Fruit fly (Drosophila melanogaster) whole organism, embryonic: ENCODE data around the gene RpS28a.

Source experiments
- BtbVII ChIP-seq: fragments of 200-800 bp; sonication (Bioruptor generic); optimal IDR thresholded peaks from 3 replicates; lab custom pipeline; 2017; ENCODE audit warnings: missing biosample characterization, mild to moderate bottlenecking, missing genetic modification characterization
- CG10543 ChIP-seq: fragments of 200-800 bp; sonication (Bioruptor generic); optimal IDR thresholded peaks from 3 replicates; lab custom pipeline; 2017; ENCODE audit warnings: missing biosample characterization, mild to moderate bottlenecking, missing genetic modification characterization, moderate library complexity
- CG12769 ChIP-seq: fragments of 200-800 bp; sonication (Bioruptor generic); optimal IDR thresholded peaks from 2 replicates; lab custom pipeline; 2019; ENCODE audit warnings: missing biosample characterization, mild to moderate bottlenecking, missing genetic modification characterization, moderate library complexity
- CG13296 ChIP-seq: fragments of 200-800 bp; sonication (Bioruptor generic); optimal IDR thresholded peaks from 3 replicates; lab custom pipeline; 2018; ENCODE audit warnings: missing biosample characterization, mild to moderate bottlenecking, missing genetic modification characterization
- CG13894 ChIP-seq: fragments of 200-800 bp; sonication (Bioruptor generic); optimal IDR thresholded peaks from 3 replicates; lab custom pipeline; 2018; ENCODE audit warnings: missing biosample characterization, mild to moderate bottlenecking, missing genetic modification characterization, moderate library complexity
- CG15269 ChIP-seq: fragments of 200-800 bp; sonication (Bioruptor generic); optimal IDR thresholded peaks from 2 replicates; lab custom pipeline; 2018; ENCODE audit warnings: missing biosample characterization, mild to moderate bottlenecking, missing genetic modification characterization, moderate library complexity
- CG15514 ChIP-seq: fragments of 200-800 bp; sonication (Bioruptor generic); optimal IDR thresholded peaks from 3 replicates; lab custom pipeline; 2017; ENCODE audit warnings: missing biosample characterization, missing genetic modification characterization, mild to moderate bottlenecking, moderate library complexity, missing genetic modification reagents
- CG16779 ChIP-seq: fragments of 200-800 bp; sonication (Bioruptor generic); IDR thresholded peaks from 2 replicates; pipeline ENCODE4 v1.3.6; 2022; ENCODE audit warnings: missing biosample characterization, missing genetic modification characterization
- CG30020 ChIP-seq: fragments of 200-800 bp; optimal IDR thresholded peaks from 2 replicates; lab custom pipeline; 2019; ENCODE audit warnings: missing biosample characterization, mild to moderate bottlenecking, missing genetic modification characterization, moderate library complexity
- CG31388 ChIP-seq: fragments of 200-800 bp; sonication (Bioruptor generic); optimal IDR thresholded peaks from 2 replicates; lab custom pipeline; 2016; ENCODE audit warnings: missing biosample characterization, missing genetic modification characterization
- CG34224 ChIP-seq: fragments of 200-800 bp; sonication (Bioruptor generic); IDR thresholded peaks from 3 replicates; pipeline ENCODE4 v1.3.6; 2022; ENCODE audit warnings: missing biosample characterization, missing genetic modification characterization; ENCODE audit not compliant: partially characterized antibody
- CG34376 ChIP-seq: fragments of 200-800 bp; sonication (Bioruptor generic); optimal IDR thresholded peaks from 2 replicates; lab custom pipeline; 2018; ENCODE audit warnings: missing biosample characterization, mild to moderate bottlenecking, missing genetic modification characterization
- CG4707 ChIP-seq: fragments of 200-800 bp; sonication (Bioruptor generic); optimal IDR thresholded peaks from 2 replicates; lab custom pipeline; 2018; ENCODE audit warnings: missing biosample characterization, mild to moderate bottlenecking, missing genetic modification characterization, moderate library complexity
- CG6813 ChIP-seq: fragments of 200-800 bp; sonication (Bioruptor generic); optimal IDR thresholded peaks from 2 replicates; lab custom pipeline; 2017; ENCODE audit warnings: missing biosample characterization, missing genetic modification characterization, mild to moderate bottlenecking, moderate library complexity, missing genetic modification reagents
- CG8359 ChIP-seq: fragments of 200-800 bp; sonication (Bioruptor generic); optimal IDR thresholded peaks from 2 replicates; lab custom pipeline; 2017; ENCODE audit warnings: missing biosample characterization, mild to moderate bottlenecking, missing genetic modification characterization, borderline replicate concordance
- Doc2 ChIP-seq: fragments of 200-800 bp; sonication (Bioruptor generic); IDR thresholded peaks from 2 replicates; pipeline ENCODE4 v1.3.6; 2022; ENCODE audit warnings: missing biosample characterization, missing genetic modification characterization
- Hand ChIP-seq: fragments of 200-800 bp; sonication (Bioruptor generic); optimal IDR thresholded peaks from 2 replicates; lab custom pipeline; 2017; ENCODE audit warnings: mild to moderate bottlenecking, missing biosample characterization, missing genetic modification reagents, missing genetic modification characterization
- Jarid2 ChIP-seq: fragments of 200-800 bp; sonication (Bioruptor generic); optimal IDR thresholded peaks from 3 replicates; lab custom pipeline; 2017; ENCODE audit warnings: mild to moderate bottlenecking, missing biosample characterization, missing genetic modification reagents, missing genetic modification characterization
- Rfx ChIP-seq: fragments of 200-800 bp; sonication (Bioruptor generic); IDR thresholded peaks from 2 replicates; pipeline ENCODE4 v1.3.6; 2022; ENCODE audit warnings: missing biosample characterization, missing genetic modification characterization
- Sox102F ChIP-seq: fragments of 200-800 bp; sonication (Bioruptor generic); optimal IDR thresholded peaks from 2 replicates; lab custom pipeline; 2018; ENCODE audit warnings: missing biosample characterization, mild to moderate bottlenecking, missing genetic modification characterization, moderate library complexity
- ab ChIP-seq: fragments of 200-800 bp; sonication (Bioruptor generic); optimal IDR thresholded peaks from 2 replicates; lab custom pipeline; 2016; ENCODE audit warnings: missing biosample characterization, missing genetic modification characterization
- abd-A ChIP-seq: fragments of 200-800 bp; sonication (Bioruptor generic); optimal IDR thresholded peaks from 3 replicates; lab custom pipeline; 2019; ENCODE audit warnings: missing biosample characterization, mild to moderate bottlenecking, missing genetic modification characterization, moderate library complexity
- ap ChIP-seq: fragments of 200-800 bp; sonication (Bioruptor generic); IDR thresholded peaks from 2 replicates; pipeline ENCODE4 v1.3.6; 2022; ENCODE audit warnings: missing biosample characterization, missing genetic modification characterization
- bowl ChIP-seq: fragments of 200-800 bp; sonication (Bioruptor generic); IDR thresholded peaks from 2 replicates; pipeline ENCODE4 v1.3.6; 2022; ENCODE audit warnings: missing biosample characterization, missing genetic modification characterization
- chinmo ChIP-seq: fragments of 200-800 bp; sonication (Bioruptor generic); IDR thresholded peaks from 4 replicates; pipeline ENCODE4 v1.3.6; 2022; ENCODE audit warnings: missing biosample characterization, missing genetic modification characterization; ENCODE audit not compliant: partially characterized antibody
- dm ChIP-seq: fragments of 200-800 bp; sonication (Bioruptor generic); optimal IDR thresholded peaks from 3 replicates; lab custom pipeline; 2016; ENCODE audit warnings: missing biosample characterization, missing genetic modification characterization
- grn ChIP-seq: fragments of 200-800 bp; sonication (Bioruptor generic); optimal IDR thresholded peaks from 3 replicates; lab custom pipeline; 2017; ENCODE audit warnings: missing biosample characterization, missing genetic modification characterization
- gsb-n ChIP-seq: fragments of 200-800 bp; sonication (Bioruptor generic); optimal IDR thresholded peaks from 3 replicates; lab custom pipeline; 2018; ENCODE audit warnings: missing biosample characterization, mild to moderate bottlenecking, missing genetic modification characterization
- hkb ChIP-seq, 2 experiments: fragments of 200-800 bp in 1 of 2; fragments of >200 bp in 1 of 2; sonication (Bioruptor generic) in 1 of 2; IDR thresholded peaks in 1 of 2; optimal IDR thresholded peaks in 1 of 2; 2 replicates each; pipeline versions ENCODE4 v1.3.6 to Lab custom; 2017 to 2022; ENCODE audit warnings: missing biosample characterization in 1 of 2, missing genetic modification characterization in 1 of 2
- nau ChIP-seq: fragments of 200-800 bp; sonication (Bioruptor generic); optimal IDR thresholded peaks from 3 replicates; lab custom pipeline; 2017; ENCODE audit warnings: missing biosample characterization, mild to moderate bottlenecking, missing genetic modification characterization, missing genetic modification reagents
- oc ChIP-seq: fragments of 200-800 bp; sonication (Bioruptor generic); optimal IDR thresholded peaks from 2 replicates; lab custom pipeline; 2018; ENCODE audit warnings: missing biosample characterization, mild to moderate bottlenecking, missing genetic modification characterization, moderate library complexity
- peb ChIP-seq: fragments of 200-800 bp; sonication (Bioruptor generic); IDR thresholded peaks from 2 replicates; pipeline ENCODE4 v1.3.6; 2022; ENCODE audit warnings: missing biosample characterization, missing genetic modification characterization
- pros ChIP-seq: fragments of 200-800 bp; sonication (Bioruptor generic); optimal IDR thresholded peaks from 3 replicates; lab custom pipeline; 2019; ENCODE audit warnings: missing biosample characterization, mild to moderate bottlenecking, missing genetic modification characterization, moderate library complexity
- sd ChIP-seq: fragments of 200-800 bp; sonication (Bioruptor generic); optimal IDR thresholded peaks from 3 replicates; lab custom pipeline; 2018; ENCODE audit warnings: missing biosample characterization, mild to moderate bottlenecking, missing genetic modification characterization, moderate library complexity
- slbo ChIP-seq: fragments of 200-800 bp; sonication (Bioruptor generic); IDR thresholded peaks from 2 replicates; pipeline ENCODE4 v1.3.6; 2022; ENCODE audit warnings: missing biosample characterization, missing genetic modification characterization
- vvl ChIP-seq: fragments of 200-800 bp; sonication (Bioruptor generic); IDR thresholded peaks from 2 replicates; pipeline ENCODE4 v1.3.6; 2022; ENCODE audit warnings: missing biosample characterization, missing genetic modification characterization
- zen2 ChIP-seq: fragments of 200-800 bp; sonication (Bioruptor generic); IDR thresholded peaks from 3 replicates; pipeline ENCODE4 v1.3.6; 2022; ENCODE audit warnings: missing biosample characterization, missing genetic modification characterization; ENCODE audit not compliant: partially characterized antibody

The RpS28a gene

DNA sequence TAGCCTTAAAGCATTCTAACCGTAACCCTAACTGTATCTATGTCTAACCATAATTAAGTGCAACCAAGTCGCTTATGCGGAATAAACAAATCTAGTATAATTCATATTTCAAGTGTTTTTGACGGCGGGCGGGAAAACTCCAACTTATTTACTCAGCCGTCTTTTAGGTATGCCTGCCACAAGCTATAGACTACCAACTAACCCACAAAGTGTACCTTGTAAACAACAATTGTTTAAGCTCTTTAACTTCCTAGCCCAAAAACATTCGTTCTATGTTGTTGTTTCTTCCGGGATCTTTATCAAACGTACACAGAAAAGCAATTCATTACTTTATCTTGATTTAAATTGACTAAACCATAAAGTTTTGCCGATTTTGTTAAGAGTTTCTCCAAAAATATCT is 31.8 kb downstream of the RpS28a start (continued):
- TF ChIP-seq hkb (optimal IDR thresholded peaks at IDR 0.05; lab: Kevin White, UChicago) (no peak), hkb (GFP tag; IDR thresholded peaks at IDR 0.05; lab: Robert Waterston, UW) (no peak), CG13296 (peak; percentile 8), CG10543 (peak; percentile 4), BtbVII (GFP tag; lab: Kevin White, UChicago) (peak; percentile 0), CG30020 (tag; lab: Kevin White, UChicago) (no peak), Rfx (GFP tag; lab: Robert Waterston, UW) (no peak), nau (GFP tag; lab: Kevin White, UChicago) (no peak), zen2 (GFP tag; lab: Robert Waterston, UW) (no peak), CG15514 (GFP tag; lab: Kevin White, UChicago) (peak; percentile 23), CG4707 (GFP tag; lab: Kevin White, UChicago) (no peak), CG34376 (peak; percentile 17), Doc2 (GFP tag; lab: Robert Waterston, UW) (no peak), Jarid2 (GFP tag; lab: Kevin White, UChicago) (no peak), Sox102F (GFP tag; lab: Kevin White, UChicago) (no peak), Hand (GFP tag; lab: Kevin White, UChicago) (no peak), CG8359 (GFP tag; lab: Kevin White, UChicago) (no peak), CG6813 (peak; percentile 33)

DNA sequence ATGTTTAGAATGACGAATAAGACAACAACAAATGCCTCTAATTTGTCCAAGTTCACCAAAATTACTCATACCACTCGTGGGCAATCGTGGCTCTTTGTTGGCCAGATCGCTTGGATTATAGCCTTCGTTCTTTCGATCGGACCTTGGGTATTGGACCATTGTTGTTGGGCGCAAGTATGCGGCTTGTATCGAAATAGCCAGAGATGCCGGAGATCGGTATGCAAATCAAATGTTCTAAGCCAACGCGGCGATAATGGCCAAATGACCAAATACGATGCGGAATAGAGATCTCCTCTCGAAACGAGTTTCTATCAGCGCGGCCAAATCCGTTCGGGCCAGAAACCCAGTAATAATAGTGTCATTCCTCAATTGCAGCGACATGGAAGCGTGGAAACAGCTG is 37.2 kb downstream of the RpS28a start:
- no peak for TF ChIP-seq bowl (GFP tag; lab: Robert Waterston, UW)
- no peak for TF ChIP-seq dm (GFP tag; lab: Kevin White, UChicago)
- peak; percentile 56; the same call in 1 of the 4 replicates for TF ChIP-seq chinmo (GFP tag; lab: Robert Waterston, UW)
- peak; percentile 39 for TF ChIP-seq CG13894 (tag; lab: Kevin White, UChicago)
- no peak for TF ChIP-seq CG16779
- no peak for TF ChIP-seq CG31388
- peak; percentile 93 for TF ChIP-seq sd (tag; lab: Kevin White, UChicago)
- peak; percentile 4 for TF ChIP-seq CG12769 (tag; lab: Kevin White, UChicago)

DNA sequence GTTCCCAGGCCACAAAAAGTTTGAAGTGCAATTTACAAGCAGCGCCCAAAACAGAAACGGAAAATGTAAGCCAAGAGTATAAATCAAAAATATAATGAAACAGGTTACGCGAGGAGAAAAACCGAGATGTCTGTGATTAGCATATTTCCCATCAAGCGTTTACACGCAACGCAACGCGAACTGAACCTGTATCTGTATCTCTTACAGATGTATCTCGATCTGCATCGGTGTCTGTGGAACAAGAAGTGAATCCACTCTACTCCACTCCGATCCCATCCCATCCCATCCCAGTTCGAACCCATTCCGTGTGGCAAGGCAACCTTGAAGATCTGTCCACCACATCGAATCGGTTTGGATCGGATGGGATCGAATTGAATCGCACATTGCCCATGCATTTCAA is 38.6 kb downstream of the RpS28a start:
- peak; percentile 7 for TF ChIP-seq oc
- TF ChIP-seq ap (GFP tag; lab: Robert Waterston, UW) = no peak
- peak; percentile 59 for TF ChIP-seq abd-A
- TF ChIP-seq CG15269 = peak; percentile 51
- peak; percentile 40 for TF ChIP-seq pros (GFP tag; lab: Kevin White, UChicago)
- TF ChIP-seq gsb-n (tag; lab: Kevin White, UChicago) = peak; percentile 18
- TF ChIP-seq peb (GFP tag; lab: Robert Waterston, UW) = no peak
- TF ChIP-seq ab (GFP tag; lab: Kevin White, UChicago) = no peak
- peak; percentile 87 for TF ChIP-seq CG12769 (tag; lab: Kevin White, UChicago)
- no peak for TF ChIP-seq CG34224
- 0 out of 2 replicates have a peak, but pooled peaks have one; percentile 2 for TF ChIP-seq slbo (GFP tag; lab: Robert Waterston, UW)
- peak; percentile 75; the same call in 1 of the 2 replicates for TF ChIP-seq vvl (GFP tag; lab: Robert Waterston, UW)
- peak; percentile 74 for TF ChIP-seq grn (GFP tag; lab: Kevin White, UChicago)
